In genomic region chr3L:1325626-1325937, dm6 we compare ENCODE assay signal across 4 fruit fly cellular contexts.
TF ChIP-seq lines count a peak whose summit lies in the region.

No protein-coding gene starts in this region.

- TF ChIP-seq CTCF in whole organism, embryonic (GFP tag; optimal IDR thresholded peaks at IDR 0.05; lab: Kevin White, UChicago), result no peak

TF ChIP-seq in whole organism, adult, 20 proteins besides CTCF, POLR2A, EP300 and RAD21:
- no peak for TF ChIP-seq Crg-1 (GFP tag; optimal IDR thresholded peaks at IDR 0.05; lab: Kevin White, UChicago)
- TF ChIP-seq cic (GFP tag; optimal IDR thresholded peaks at IDR 0.05; lab: Kevin White, UChicago), result peak; percentile 22
TF ChIP-seq in whole organism, adult: peak in this region for 1.

TF ChIP-seq in whole organism, embryonic, 481 proteins besides CTCF, POLR2A, EP300 and RAD21:
- no peak for TF ChIP-seq Dad (GFP tag; optimal IDR thresholded peaks at IDR 0.05; lab: Kevin White, UChicago)
- TF ChIP-seq Tbp (GFP tag; optimal IDR thresholded peaks at IDR 0.05; lab: Kevin White, UChicago), result no peak
- TF ChIP-seq CkIIα-i1 (GFP tag; IDR thresholded peaks at IDR 0.05; lab: Robert Waterston, UW), result no peak
- peak; percentile 61 for TF ChIP-seq sug (tag; optimal IDR thresholded peaks at IDR 0.05; lab: Kevin White, UChicago)
- no peak for TF ChIP-seq trem (tag; optimal IDR thresholded peaks at IDR 0.05; lab: Kevin White, UChicago)
- peak; percentile 82 for TF ChIP-seq exex (tag; optimal IDR thresholded peaks at IDR 0.05; lab: Kevin White, UChicago)
- TF ChIP-seq CG1792 (GFP tag; optimal IDR thresholded peaks at IDR 0.05; lab: Kevin White, UChicago), result no peak
- no peak for TF ChIP-seq luna (GFP tag; optimal IDR thresholded peaks at IDR 0.05; lab: Kevin White, UChicago)
- no peak for TF ChIP-seq trh (GFP tag; optimal IDR thresholded peaks at IDR 0.05; lab: Kevin White, UChicago)
- TF ChIP-seq ab (GFP tag; optimal IDR thresholded peaks at IDR 0.05; lab: Kevin White, UChicago), result no peak
- TF ChIP-seq sqz (GFP tag; optimal IDR thresholded peaks at IDR 0.05; lab: Kevin White, UChicago), result no peak
- TF ChIP-seq CG31365 (tag; optimal IDR thresholded peaks at IDR 0.05; lab: Kevin White, UChicago), result no peak
- no peak for TF ChIP-seq CG5245 (GFP tag; optimal IDR thresholded peaks at IDR 0.05; lab: Kevin White, UChicago)
- 0 out of 2 replicates have a peak, but pooled peaks have one; percentile 38 for TF ChIP-seq GATAe (GFP tag; conservative IDR thresholded peaks at IDR 0.05; lab: Robert Waterston, UW)
- TF ChIP-seq grn (GFP tag; optimal IDR thresholded peaks at IDR 0.05; lab: Kevin White, UChicago), result peak; percentile 48
- TF ChIP-seq Blimp-1 (GFP tag; optimal IDR thresholded peaks at IDR 0.05; lab: Kevin White, UChicago), result no peak
- TF ChIP-seq CG17912 (GFP tag; optimal IDR thresholded peaks at IDR 0.05; lab: Kevin White, UChicago), result no peak

TF ChIP-seq in whole organism, prepupa, 60 proteins besides CTCF, POLR2A, EP300 and RAD21:
- TF ChIP-seq Hr38 (GFP tag; optimal IDR thresholded peaks at IDR 0.05; lab: Kevin White, UChicago) (no peak), vri (GFP tag; optimal IDR thresholded peaks at IDR 0.05; lab: Kevin White, UChicago) (peak; percentile 58)

TF ChIP-seq in whole organism, wandering third instar larva, 38 proteins besides CTCF, POLR2A, EP300 and RAD21:
- TF ChIP-seq lola (GFP tag; optimal IDR thresholded peaks at IDR 0.05; lab: Kevin White, UChicago) (no peak), jim (GFP tag; optimal IDR thresholded peaks at IDR 0.05; lab: Kevin White, UChicago) (no peak), dmrt93B (GFP tag; optimal IDR thresholded peaks at IDR 0.05; lab: Kevin White, UChicago) (no peak), psq (GFP tag; optimal IDR thresholded peaks at IDR 0.05; lab: Kevin White, UChicago) (no peak), OdsH (GFP tag; optimal IDR thresholded peaks at IDR 0.05; lab: Kevin White, UChicago) (no peak), Sp1 (GFP tag; optimal IDR thresholded peaks at IDR 0.05; lab: Kevin White, UChicago) (no peak), Rel (GFP tag; optimal IDR thresholded peaks at IDR 0.05; lab: Kevin White, UChicago) (no peak), Rel (tag; optimal IDR thresholded peaks at IDR 0.05; lab: Kevin White, UChicago) (peak; percentile 73), dl (GFP tag; optimal IDR thresholded peaks at IDR 0.05; lab: Kevin White, UChicago; ENCODE audit: insufficient read depth in 1 of 2, partially characterized antibody in 2 of 2) (no peak)
